Fruit fly (Drosophila melanogaster): ENCODE data around the gene nudE.

- TF ChIP-seq br (GFP tag; optimal IDR thresholded peaks at IDR 0.05) (no peak), dl (GFP tag; optimal IDR thresholded peaks at IDR 0.05; ENCODE audit: insufficient read depth in 1 of 2, partially characterized antibody in 2 of 2) (no peak), h (GFP tag; optimal IDR thresholded peaks at IDR 0.05) (peak; percentile 1), psq (GFP tag; optimal IDR thresholded peaks at IDR 0.05) (no peak), OdsH (GFP tag; optimal IDR thresholded peaks at IDR 0.05) (no peak), usp (GFP tag; optimal IDR thresholded peaks at IDR 0.05) (no peak), Dfd (GFP tag; optimal IDR thresholded peaks at IDR 0.05) (no peak), pan (optimal IDR thresholded peaks at IDR 0.05) (no peak)
Observed at dm6 chr3L:9898355-9898754, 686 bp upstream of the nudE start, which contains the start of the genes CG6707 and CG46387.
